Worm (Caenorhabditis elegans): ENCODE measurements around the gene srh-212.

ce11 chrV:3581034-3581433 is 15.9 kb downstream of the srh-212 start:
- no peak for TF ChIP-seq nhr-237 (tag; optimal IDR thresholded peaks at IDR 0.05)
- no peak for TF ChIP-seq R02D3.7 (tag; optimal IDR thresholded peaks at IDR 0.05)
- no peak for TF ChIP-seq sea-2 (GFP tag; optimal IDR thresholded peaks at IDR 0.05)
- TF ChIP-seq fkh-10 (GFP tag; optimal IDR thresholded peaks at IDR 0.05), result no peak
- no peak for TF ChIP-seq elt-2 (tag; optimal IDR thresholded peaks at IDR 0.05)
- no peak for TF ChIP-seq aly-2 (tag; optimal IDR thresholded peaks at IDR 0.05)
